Worm (Caenorhabditis elegans) whole organism, mixed stage, embryonic: ENCODE results near the gene ced-11.

ENCODE experiments used
- M03D4.4 ChIP-seq: sonication (generic microtip); optimal IDR thresholded peaks from 2 replicates; lab custom pipeline; 2017; ENCODE audit warnings: mild to moderate bottlenecking, missing genetic modification characterization, missing compliant biosample characterization
- blmp-1 ChIP-seq: fragments of 150-350 bp; optimal IDR thresholded peaks from 2 replicates; lab custom pipeline; 2014; ENCODE audit warnings: missing biosample characterization, missing genetic modification characterization
- ceh-39 ChIP-seq: fragments of 150-350 bp; optimal IDR thresholded peaks from 2 replicates; lab custom pipeline; 2014; ENCODE audit warnings: missing biosample characterization, missing genetic modification characterization
- ceh-43 ChIP-seq: fragments of 200-800 bp; sonication (Bioruptor generic); optimal IDR thresholded peaks from 2 replicates; lab custom pipeline; 2018; ENCODE audit warnings: mild to moderate bottlenecking, missing genetic modification characterization, moderate library complexity, missing compliant biosample characterization
- ces-1 ChIP-seq: fragments of 150-350 bp; optimal IDR thresholded peaks from 2 replicates; lab custom pipeline; 2014; ENCODE audit warnings: missing biosample characterization, missing genetic modification reagents, missing genetic modification characterization
- cnd-1 ChIP-seq: fragments of 200-800 bp; sonication (Bioruptor generic); optimal IDR thresholded peaks from 2 replicates; lab custom pipeline; 2018; ENCODE audit warnings: mild to moderate bottlenecking, missing genetic modification characterization, missing compliant biosample characterization
- drap-1 ChIP-seq: fragments of 200-800 bp; sonication (Bioruptor generic); optimal IDR thresholded peaks from 3 replicates; lab custom pipeline; 2018; ENCODE audit warnings: mild to moderate bottlenecking, missing genetic modification characterization, missing compliant biosample characterization
- elt-3 ChIP-seq: fragments of 150-350 bp; optimal IDR thresholded peaks from 2 replicates; lab custom pipeline; 2014; ENCODE audit warnings: missing biosample characterization, missing genetic modification characterization
- hlh-1 ChIP-seq: fragments of 150-350 bp; optimal IDR thresholded peaks from 2 replicates; lab custom pipeline; 2014; ENCODE audit warnings: missing biosample characterization, missing genetic modification reagents, missing genetic modification characterization
- lin-13 ChIP-seq: fragments of 150-350 bp; optimal IDR thresholded peaks from 2 replicates; lab custom pipeline; 2014; ENCODE audit warnings: missing biosample characterization, missing genetic modification characterization
- mab-5 ChIP-seq: fragments of 150-350 bp; optimal IDR thresholded peaks from 2 replicates; lab custom pipeline; 2014; ENCODE audit warnings: missing biosample characterization, missing genetic modification characterization
- nhr-12 ChIP-seq: fragments of 150-350 bp; optimal IDR thresholded peaks from 2 replicates; lab custom pipeline; 2014; ENCODE audit warnings: missing biosample characterization, missing genetic modification characterization
- nhr-2 ChIP-seq: fragments of 150-350 bp; optimal IDR thresholded peaks from 2 replicates; lab custom pipeline; 2014; ENCODE audit warnings: missing biosample characterization, missing genetic modification characterization
- nhr-28 ChIP-seq: fragments of 150-350 bp; optimal IDR thresholded peaks from 2 replicates; lab custom pipeline; 2014; ENCODE audit warnings: missing biosample characterization, missing genetic modification characterization
- nhr-76 ChIP-seq: sonication (generic microtip); optimal IDR thresholded peaks from 2 replicates; lab custom pipeline; 2017; ENCODE audit warnings: missing biosample characterization, missing genetic modification characterization
- pha-4 ChIP-seq: fragments of 150-350 bp; optimal IDR thresholded peaks from 2 replicates; lab custom pipeline; 2018; ENCODE audit warnings: missing biosample characterization, missing genetic modification reagents, missing genetic modification characterization
- snpc-4 ChIP-seq: fragments of 150-350 bp; optimal IDR thresholded peaks from 2 replicates; lab custom pipeline; 2014; ENCODE audit warnings: missing biosample characterization, missing genetic modification characterization
- sptf-1 ChIP-seq: sonication (generic microtip); optimal IDR thresholded peaks from 2 replicates; lab custom pipeline; 2017; ENCODE audit warnings: mild to moderate bottlenecking, missing genetic modification characterization, moderate library complexity, missing compliant biosample characterization
- tbx-8 ChIP-seq: fragments of 200-800 bp; sonication (Bioruptor generic); optimal IDR thresholded peaks from 2 replicates; lab custom pipeline; 2018; ENCODE audit warnings: mild to moderate bottlenecking, missing genetic modification characterization, moderate library complexity, missing compliant biosample characterization
- unc-62 ChIP-seq: fragments of 150-350 bp; optimal IDR thresholded peaks from 2 replicates; lab custom pipeline; 2014; ENCODE audit warnings: missing biosample characterization, missing genetic modification reagents, missing genetic modification characterization

Gene ced-11

ce11 chrIII:9161553-9161952, 42.2 kb downstream of the ced-11 start, which contains the start of gene ptr-9:
ptr-9 (minus strand) TSS chrIII:9161653.
- TF ChIP-seq M03D4.4 (tag; lab: Kevin White, UChicago) (no peak), snpc-4 (tag; lab: Kevin White, UChicago) (no peak), cnd-1 (tag; lab: Kevin White, UChicago) (no peak), sptf-1 (tag; lab: Kevin White, UChicago) (no peak), unc-62 (no peak), lin-13 (tag; lab: Kevin White, UChicago) (no peak), elt-3 (tag; lab: Kevin White, UChicago) (no peak), tbx-8 (GFP tag; lab: Kevin White, UChicago) (no peak)

DNA sequence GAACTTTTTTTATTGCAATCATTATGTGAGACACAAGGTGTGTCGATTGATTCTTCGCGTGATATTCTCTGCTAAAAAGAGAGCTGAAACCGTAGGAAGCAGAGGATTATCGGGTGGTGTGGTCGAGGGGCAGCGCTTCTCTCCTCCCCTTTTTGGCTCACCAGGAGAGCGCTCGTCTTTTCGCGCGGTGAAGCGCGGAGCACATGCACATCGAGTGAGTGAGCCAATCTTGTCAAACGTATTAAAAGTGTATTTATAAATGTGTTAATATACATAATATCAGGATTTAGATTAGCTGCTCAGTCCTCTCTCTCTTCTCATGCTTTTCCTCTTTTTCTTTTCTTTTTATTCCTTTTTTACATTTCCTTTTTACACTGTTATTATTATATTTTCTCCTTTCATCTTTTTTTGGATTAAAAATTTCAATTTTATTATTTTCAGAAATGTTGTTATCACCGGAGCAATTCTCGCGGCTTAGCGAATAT, 43.3 kb downstream of the ced-11 start, which contains the start of gene dgk-3:
Gene dgk-3 (plus strand): TSS at position 435 of the 485 bp plus-strand sequence.
- TF ChIP-seq cnd-1 (tag; lab: Kevin White, UChicago) = no peak
- TF ChIP-seq ceh-39 = no peak
- TF ChIP-seq nhr-76 (tag; lab: Kevin White, UChicago) = no peak
- no peak for TF ChIP-seq ceh-43 (GFP tag; lab: Kevin White, UChicago)
- TF ChIP-seq nhr-28 = no peak
- TF ChIP-seq mab-5 (tag; lab: Kevin White, UChicago) = no peak

DNA sequence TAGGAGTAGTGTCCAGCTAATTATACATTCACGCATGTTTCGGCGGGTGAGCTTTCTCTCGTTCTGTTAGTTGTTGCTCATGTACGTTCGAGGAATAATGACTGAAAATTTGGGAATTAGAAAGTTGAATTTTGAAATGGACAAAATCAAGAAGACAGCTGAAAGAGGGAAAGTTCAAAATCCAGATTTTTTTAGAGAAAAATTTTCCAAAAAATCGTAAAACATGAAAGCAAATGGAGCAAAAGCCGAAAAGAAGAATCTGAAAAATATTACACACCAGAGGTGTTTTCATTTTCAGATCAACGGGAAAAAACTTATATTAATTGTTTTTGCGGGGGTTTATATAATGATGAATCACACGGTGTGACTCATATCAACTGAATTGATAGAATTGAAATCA, 53.3 kb downstream of the ced-11 start, which contains the start of gene ina-1:
Gene ina-1 (minus strand): TSS at position 101 of the 400 bp plus-strand sequence.
- TF ChIP-seq mab-5 (tag; lab: Kevin White, UChicago) = no peak
- no peak for TF ChIP-seq nhr-2 (tag; lab: Kevin White, UChicago)
- TF ChIP-seq M03D4.4 (tag; lab: Kevin White, UChicago) = no peak
- no peak for TF ChIP-seq pha-4 (tag; lab: Kevin White, UChicago)
- TF ChIP-seq blmp-1 (tag; lab: Kevin White, UChicago) = no peak
- TF ChIP-seq lin-13 (tag; lab: Kevin White, UChicago) = no peak
- no peak for TF ChIP-seq ceh-39
- no peak for TF ChIP-seq nhr-12
- TF ChIP-seq drap-1 (GFP tag; lab: Kevin White, UChicago) = no peak
- no peak for TF ChIP-seq unc-62
- TF ChIP-seq hlh-1 = no peak
- TF ChIP-seq, all 35 proteins: peak for 0

DNA sequence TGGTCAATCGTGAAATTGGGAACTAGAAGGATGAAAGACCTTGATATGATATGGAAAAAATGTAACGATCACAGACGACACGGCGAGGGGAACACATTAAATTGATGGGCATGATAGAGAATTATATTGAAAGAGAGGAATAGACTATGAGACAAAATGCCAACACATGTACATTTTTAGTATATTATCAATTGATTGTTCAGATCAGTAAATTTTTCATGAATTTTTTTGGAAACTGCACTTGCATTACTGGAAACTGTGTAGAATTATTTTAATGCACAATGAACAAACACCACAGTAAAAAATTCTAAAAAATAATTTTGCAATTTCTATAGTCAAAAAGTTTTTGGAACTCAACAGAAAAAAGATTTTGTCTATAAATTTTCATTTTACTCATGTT, 53.9 kb downstream of the ced-11 start:
- TF ChIP-seq hlh-1 (no peak), ceh-39 (no peak), ces-1 (GFP tag; lab: Kevin White, UChicago) (no peak)
